Worm (Caenorhabditis elegans) whole organism, young adult: Measurements from ENCODE around the gene gpc-1.

ENCODE experiments used
- C06A6.2 ChIP-seq: fragments of 200-800 bp; sonication (Bioruptor generic); conservative IDR thresholded peaks from 2 replicates; pipeline ENCODE4 v1.3.6; 2022; ENCODE audit warnings: missing genetic modification characterization, missing compliant biosample characterization
- F10E7.11 ChIP-seq: sonication (generic microtip); optimal IDR thresholded peaks from 2 replicates; lab custom pipeline; 2017; ENCODE audit warnings: mild to moderate bottlenecking, missing genetic modification characterization, moderate library complexity, missing compliant biosample characterization
- F23B12.7 ChIP-seq: sonication (generic microtip); optimal IDR thresholded peaks from 2 replicates; lab custom pipeline; 2017; ENCODE audit warnings: missing genetic modification characterization, mild to moderate bottlenecking, missing compliant biosample characterization, antibody characterized with exemption, moderate library complexity; ENCODE audit not compliant: insufficient read depth
- F52B5.7 ChIP-seq: sonication (generic microtip); optimal IDR thresholded peaks from 2 replicates; lab custom pipeline; 2016; ENCODE audit warnings: mild to moderate bottlenecking, missing genetic modification characterization, missing compliant biosample characterization
- F57A8.1 ChIP-seq: fragments of 200-800 bp; sonication (Bioruptor generic); optimal IDR thresholded peaks from 2 replicates; lab custom pipeline; 2018; ENCODE audit warnings: mild to moderate bottlenecking, missing genetic modification characterization, moderate library complexity, missing compliant biosample characterization
- T26A5.8 ChIP-seq: sonication (generic microtip); optimal IDR thresholded peaks from 2 replicates; lab custom pipeline; 2016; ENCODE audit warnings: missing genetic modification characterization, missing compliant biosample characterization
- Y79H2A.3 ChIP-seq: fragments of 200-800 bp; sonication (Bioruptor generic); conservative IDR thresholded peaks from 2 replicates; pipeline ENCODE4 v1.3.6; 2022; ENCODE audit warnings: missing genetic modification reagents, missing genetic modification characterization, missing compliant biosample characterization
- Y95B8A.8 ChIP-seq: fragments of 200-800 bp; sonication (Bioruptor generic); IDR thresholded peaks from 2 replicates; pipeline ENCODE4 v1.3.6; 2022; ENCODE audit warnings: missing genetic modification reagents, missing genetic modification characterization, missing compliant biosample characterization
- aptf-2 ChIP-seq: fragments of 200-800 bp; sonication (Bioruptor generic); conservative IDR thresholded peaks from 2 replicates; pipeline ENCODE4 v1.3.6; 2022; ENCODE audit warnings: missing genetic modification reagents, missing genetic modification characterization, missing compliant biosample characterization
- aptf-3 ChIP-seq: fragments of 200-800 bp; sonication (Bioruptor generic); IDR thresholded peaks from 2 replicates; pipeline ENCODE4 v1.3.6; 2022; ENCODE audit warnings: missing genetic modification characterization, missing compliant biosample characterization
- ceh-100 ChIP-seq: fragments of 200-800 bp; sonication (Bioruptor generic); IDR thresholded peaks from 2 replicates; pipeline ENCODE4 v1.3.6; 2022; ENCODE audit warnings: missing genetic modification reagents, missing genetic modification characterization, missing compliant biosample characterization
- ceh-40 ChIP-seq: fragments of 200-800 bp; sonication (Bioruptor generic); IDR thresholded peaks from 2 replicates; pipeline ENCODE4 v1.3.6; 2022; ENCODE audit warnings: missing genetic modification characterization, missing compliant biosample characterization
- chd-7 ChIP-seq: sonication (generic microtip); optimal IDR thresholded peaks from 2 replicates; lab custom pipeline; 2016; ENCODE audit warnings: mild to moderate bottlenecking, missing genetic modification characterization, moderate library complexity, missing compliant biosample characterization
- efl-1 ChIP-seq: fragments of 150-350 bp; optimal IDR thresholded peaks from 2 replicates; lab custom pipeline; 2014; ENCODE audit warnings: missing biosample characterization, missing genetic modification reagents, missing genetic modification characterization
- egl-18 ChIP-seq: fragments of 200-800 bp; sonication (Bioruptor generic); IDR thresholded peaks from 2 replicates; pipeline ENCODE4 v1.3.6; 2022; ENCODE audit warnings: missing genetic modification reagents, missing genetic modification characterization, missing compliant biosample characterization
- egl-44 ChIP-seq: fragments of 200-800 bp; sonication (Bioruptor generic); IDR thresholded peaks from 2 replicates; pipeline ENCODE4 v1.3.6; 2022; ENCODE audit warnings: missing genetic modification reagents, missing genetic modification characterization, missing compliant biosample characterization
- him-1 ChIP-seq: sonication (generic microtip); optimal IDR thresholded peaks from 2 replicates; lab custom pipeline; 2016; ENCODE audit warnings: missing genotype, missing genetic modification reagents, missing genetic modification characterization, missing compliant biosample characterization
- hmg-20 ChIP-seq: fragments of 200-800 bp; sonication (Bioruptor generic); IDR thresholded peaks from 2 replicates; pipeline ENCODE4 v1.3.6; 2022; ENCODE audit warnings: missing genetic modification reagents, missing genetic modification characterization, missing compliant biosample characterization
- let-607 ChIP-seq, 2 experiments: fragments of 200-800 bp in 1 of 2; sonication (Bioruptor generic) in 1 of 2; sonication (generic microtip) in 1 of 2; optimal IDR thresholded peaks; 2 replicates each; lab custom pipeline; 2016 to 2018; ENCODE audit warnings: mild to moderate bottlenecking in 2 of 2, missing compliant biosample characterization in 2 of 2, missing genetic modification characterization in 2 of 2, moderate library complexity in 2 of 2, missing genotype in 1 of 2
- lin-35 ChIP-seq, 3 experiments: fragments of 150-350 bp in 2 of 3; sonication (generic microtip) in 1 of 3; optimal IDR thresholded peaks; 2 replicates each; lab custom pipeline; 2014 to 2018; ENCODE audit warnings: missing biosample characterization in 3 of 3, missing genetic modification characterization in 3 of 3, missing genetic modification reagents in 3 of 3
- lir-1 ChIP-seq: fragments of 200-800 bp; sonication (Bioruptor generic); conservative IDR thresholded peaks from 2 replicates; pipeline ENCODE4 v1.3.6; 2022; ENCODE audit warnings: missing genetic modification reagents, missing genetic modification characterization, missing compliant biosample characterization
- madf-8 ChIP-seq: fragments of 200-800 bp; sonication (Bioruptor generic); conservative IDR thresholded peaks from 2 replicates; pipeline ENCODE4 v1.3.6; 2022; ENCODE audit warnings: missing genetic modification reagents, missing genetic modification characterization, missing compliant biosample characterization
- nfya-1 ChIP-seq: sonication (generic microtip); optimal IDR thresholded peaks from 2 replicates; lab custom pipeline; 2017; ENCODE audit warnings: antibody characterized with exemption, missing compliant biosample characterization, missing genetic modification characterization, borderline replicate concordance; ENCODE audit not compliant: insufficient read depth
- nfyb-1 ChIP-seq: fragments of 200-800 bp; sonication (Bioruptor generic); IDR thresholded peaks from 2 replicates; pipeline ENCODE4 v1.3.6; 2022; ENCODE audit warnings: missing genetic modification reagents, missing genetic modification characterization, missing compliant biosample characterization
- nhr-120 ChIP-seq: fragments of 200-800 bp; sonication (Bioruptor generic); IDR thresholded peaks from 2 replicates; pipeline ENCODE4 v1.3.6; 2022; ENCODE audit warnings: missing genetic modification characterization, missing compliant biosample characterization
- nhr-80 ChIP-seq: sonication (generic microtip); optimal IDR thresholded peaks from 2 replicates; lab custom pipeline; 2016; ENCODE audit warnings: missing genetic modification characterization, missing compliant biosample characterization
- rec-8 ChIP-seq, 2 experiments: sonication (generic microtip); optimal IDR thresholded peaks; 2 replicates each; lab custom pipeline; 2016; ENCODE audit warnings: mild to moderate bottlenecking in 2 of 2, missing genetic modification characterization in 2 of 2, missing genetic modification reagents in 2 of 2, missing genotype in 2 of 2, missing biosample characterization in 1 of 2, missing compliant biosample characterization in 1 of 2, moderate library complexity in 1 of 2
- rpc-1 ChIP-seq, 2 experiments: fragments of 150-350 bp in 1 of 2; sonication (generic microtip) in 1 of 2; optimal IDR thresholded peaks; 2 replicates each; lab custom pipeline; 2014 to 2018; ENCODE audit warnings: missing biosample characterization in 1 of 2, missing genetic modification characterization in 1 of 2, missing genetic modification reagents in 1 of 2, missing genotype in 1 of 2
- snpc-1.1 ChIP-seq: sonication (generic microtip); optimal IDR thresholded peaks from 2 replicates; lab custom pipeline; 2017; ENCODE audit warnings: missing genetic modification characterization, mild to moderate bottlenecking, missing compliant biosample characterization, antibody characterized with exemption, moderate library complexity, missing genotype, missing genetic modification reagents; ENCODE audit not compliant: insufficient read depth
- somi-1 ChIP-seq: fragments of 200-800 bp; sonication (Bioruptor generic); optimal IDR thresholded peaks from 2 replicates; lab custom pipeline; 2018; ENCODE audit warnings: mild to moderate bottlenecking, missing genetic modification characterization, missing compliant biosample characterization
- tbp1 ChIP-seq: fragments of 200-800 bp; sonication (Bioruptor generic); optimal IDR thresholded peaks from 2 replicates; lab custom pipeline; 2018; ENCODE audit warnings: mild to moderate bottlenecking, missing genetic modification characterization, missing compliant biosample characterization
- ztf-26 ChIP-seq: sonication (generic microtip); optimal IDR thresholded peaks from 2 replicates; lab custom pipeline; 2017; ENCODE audit warnings: missing genetic modification characterization, missing compliant biosample characterization
- ztf-3 ChIP-seq: fragments of 200-800 bp; sonication (Bioruptor generic); optimal IDR thresholded peaks from 2 replicates; lab custom pipeline; 2018; ENCODE audit warnings: mild to moderate bottlenecking, missing genetic modification characterization, missing compliant biosample characterization
- ztf-6 ChIP-seq: fragments of 200-800 bp; sonication (Bioruptor generic); IDR thresholded peaks from 2 replicates; pipeline ENCODE4 v1.3.6; 2022; ENCODE audit warnings: missing genetic modification reagents, missing genetic modification characterization, missing compliant biosample characterization

Gene gpc-1

DNA sequence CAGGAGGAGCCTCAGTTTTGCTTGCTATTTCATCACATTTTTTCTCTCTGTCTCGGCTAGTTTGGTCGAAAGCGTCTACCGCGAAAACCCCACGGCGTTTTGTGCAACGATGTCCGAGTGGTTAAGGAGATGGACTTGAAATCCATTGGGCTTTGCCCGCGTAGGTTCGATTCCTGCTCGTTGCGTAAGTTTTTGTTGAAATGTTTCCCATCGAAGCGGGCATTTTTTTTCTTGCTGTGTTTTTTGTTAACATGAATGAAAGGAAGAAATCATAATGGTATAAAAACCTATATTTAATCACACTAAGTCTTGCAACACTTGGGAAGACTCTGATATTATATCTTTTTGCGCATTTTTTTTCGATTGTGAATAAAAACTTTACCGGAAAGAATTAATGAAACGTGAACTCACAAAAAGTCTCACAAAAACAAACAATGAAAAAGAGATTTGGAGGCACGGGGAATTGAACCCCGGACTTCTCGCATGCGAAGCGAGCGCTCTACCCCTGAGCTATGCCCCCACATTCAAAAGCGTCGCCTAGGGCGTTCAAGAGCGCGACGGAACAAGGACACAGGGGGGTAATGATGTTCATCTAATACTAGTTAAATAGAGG is 5.2 kb upstream of the gpc-1 start (continued):
- TF ChIP-seq nfya-1 (tag; lab: Kevin White, UChicago) (no peak), egl-44 (GFP tag; lab: Robert Waterston, UW) (peak; percentile 50; the same call in 1 of the 2 replicates), rec-8 (tag; optimal IDR thresholded peaks at IDR 0.05; lab: Kevin White, UChicago) (peak; percentile 27 to 76), F57A8.1 (GFP tag; lab: Kevin White, UChicago) (no peak), ceh-100 (GFP tag; lab: Robert Waterston, UW) (peak; percentile 25; the same call in 1 of the 2 replicates), chd-7 (tag; lab: Kevin White, UChicago) (peak; percentile 38), F10E7.11 (tag; lab: Kevin White, UChicago) (no peak), ztf-3 (GFP tag; lab: Kevin White, UChicago) (peak; percentile 54), let-607 (tag; optimal IDR thresholded peaks at IDR 0.05; lab: Kevin White, UChicago) (peak; percentile 29 to 75), F52B5.7 (tag; lab: Kevin White, UChicago) (no peak), him-1 (tag; lab: Kevin White, UChicago) (peak; percentile 93), aptf-2 (GFP tag; lab: Robert Waterston, UW) (0 out of 2 replicates have a peak, but pooled peaks have one; percentile 28)
- TF ChIP-seq, all 124 proteins: peak for 72

DNA sequence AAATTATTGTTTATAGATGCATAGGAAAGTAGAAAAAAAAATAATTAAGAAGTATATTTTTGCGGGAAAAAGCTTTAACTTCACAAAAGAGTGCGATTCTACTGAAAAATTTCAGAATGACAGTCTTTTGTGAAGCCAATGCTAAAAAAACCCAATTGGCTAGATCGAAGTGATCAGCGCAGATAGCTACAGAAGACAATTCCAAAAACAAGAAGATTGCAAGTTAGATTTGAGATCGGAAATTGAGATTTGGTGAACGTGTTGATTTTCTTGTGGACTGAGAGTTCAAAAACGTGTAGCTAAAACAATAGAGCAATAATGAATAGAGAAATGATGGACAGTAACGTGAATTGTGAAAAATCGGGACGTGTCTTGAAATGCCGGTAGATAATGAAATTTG is 3.6 kb downstream of the gpc-1 start:
- TF ChIP-seq him-1 (tag; lab: Kevin White, UChicago) (no peak), aptf-3 (no peak), T26A5.8 (tag; lab: Kevin White, UChicago) (no peak), F57A8.1 (GFP tag; lab: Kevin White, UChicago) (no peak), somi-1 (GFP tag; lab: Kevin White, UChicago) (no peak), ceh-40 (GFP tag; lab: Robert Waterston, UW) (no peak), Y79H2A.3 (no peak), lir-1 (no peak), ztf-6 (GFP tag; lab: Robert Waterston, UW) (no peak), snpc-1.1 (tag; lab: Kevin White, UChicago) (no peak), hmg-20 (GFP tag; lab: Robert Waterston, UW) (no peak)
- TF ChIP-seq, all 124 proteins: peak for 0

DNA sequence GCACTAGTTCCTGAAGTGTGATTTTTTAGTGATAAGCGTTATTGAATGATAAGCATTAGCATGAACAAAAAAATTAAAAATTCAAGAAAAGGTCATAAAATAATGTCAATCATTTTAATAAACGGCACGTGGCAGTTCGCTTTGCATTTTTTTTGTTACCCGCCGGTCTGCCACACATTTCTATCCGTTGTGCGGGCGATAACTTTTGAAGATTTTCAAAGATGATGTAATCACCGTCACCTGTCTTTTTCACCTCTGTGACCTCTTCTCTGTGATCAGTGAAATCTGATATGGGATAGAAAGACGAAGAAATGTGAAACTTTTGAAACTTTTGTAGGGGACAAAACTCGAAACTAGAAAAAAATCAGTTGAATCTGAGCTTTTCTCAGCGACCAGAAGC is 6.9 kb downstream of the gpc-1 start:
- no peak for TF ChIP-seq tbp1 (GFP tag; lab: Kevin White, UChicago)
- no peak for TF ChIP-seq egl-18 (GFP tag; lab: Robert Waterston, UW)
- TF ChIP-seq madf-8 (GFP tag; lab: Robert Waterston, UW): no peak
- no peak for TF ChIP-seq efl-1 (GFP tag; lab: Kevin White, UChicago)
- TF ChIP-seq nhr-80: peak; percentile 25
- TF ChIP-seq lin-35 (GFP tag; optimal IDR thresholded peaks at IDR 0.05; lab: Kevin White, UChicago): no peak
- TF ChIP-seq rpc-1 (optimal IDR thresholded peaks at IDR 0.05; lab: Kevin White, UChicago): no peak
- TF ChIP-seq rpc-1 (tag; optimal IDR thresholded peaks at IDR 0.05; lab: Kevin White, UChicago): no peak
- 0 out of 2 replicates have a peak, but pooled peaks have one; percentile 4 for TF ChIP-seq nfyb-1
- TF ChIP-seq C06A6.2 (GFP tag; lab: Robert Waterston, UW): peak; percentile 35; the same call in 1 of the 2 replicates
- TF ChIP-seq ztf-26 (tag; lab: Kevin White, UChicago): peak; percentile 23
- no peak for TF ChIP-seq F57A8.1 (GFP tag; lab: Kevin White, UChicago)
- TF ChIP-seq F23B12.7 (tag; lab: Kevin White, UChicago): no peak
- no peak for TF ChIP-seq nhr-120 (GFP tag; lab: Robert Waterston, UW)
- no peak for TF ChIP-seq ztf-3 (GFP tag; lab: Kevin White, UChicago)
- no peak for TF ChIP-seq Y95B8A.8 (GFP tag; lab: Robert Waterston, UW)
- TF ChIP-seq, all 124 proteins: peak for 4
